Fruit fly (Drosophila melanogaster) whole organism, embryonic: Measurements from ENCODE around the gene Acp32CD.

Experiments used
- B-H2 ChIP-seq: fragments of 200-800 bp; sonication (Bioruptor generic); optimal IDR thresholded peaks from 2 replicates; lab custom pipeline; 2018; ENCODE audit warnings: missing biosample characterization, mild to moderate bottlenecking, missing genetic modification characterization
- CG11456 ChIP-seq: fragments of 200-800 bp; sonication (Bioruptor generic); IDR thresholded peaks from 3 replicates; pipeline ENCODE4 v1.3.6; 2022; ENCODE audit warnings: missing biosample characterization, missing genetic modification characterization
- CG12155 ChIP-seq: fragments of 200-800 bp; sonication (Bioruptor generic); optimal IDR thresholded peaks from 3 replicates; lab custom pipeline; 2016; ENCODE audit warnings: missing biosample characterization, missing genetic modification characterization
- CG12659 ChIP-seq: fragments of 200-800 bp; sonication (Bioruptor generic); optimal IDR thresholded peaks from 3 replicates; lab custom pipeline; 2017; ENCODE audit warnings: mild to moderate bottlenecking, missing biosample characterization, missing genetic modification reagents, missing genetic modification characterization
- CG13424 ChIP-seq: fragments of 200-800 bp; sonication (Bioruptor generic); optimal IDR thresholded peaks from 2 replicates; lab custom pipeline; 2019; ENCODE audit warnings: missing biosample characterization, mild to moderate bottlenecking, missing genetic modification characterization, moderate library complexity
- CG13894 ChIP-seq: fragments of 200-800 bp; sonication (Bioruptor generic); optimal IDR thresholded peaks from 3 replicates; lab custom pipeline; 2018; ENCODE audit warnings: missing biosample characterization, mild to moderate bottlenecking, missing genetic modification characterization, moderate library complexity
- CG15073 ChIP-seq: fragments of 200-800 bp; sonication (Bioruptor generic); optimal IDR thresholded peaks from 2 replicates; lab custom pipeline; 2016; ENCODE audit warnings: missing biosample characterization, missing genetic modification characterization
- CG15269 ChIP-seq: fragments of 200-800 bp; sonication (Bioruptor generic); optimal IDR thresholded peaks from 2 replicates; lab custom pipeline; 2018; ENCODE audit warnings: missing biosample characterization, mild to moderate bottlenecking, missing genetic modification characterization, moderate library complexity
- CG17359 ChIP-seq: fragments of 200-800 bp; sonication (Bioruptor generic); optimal IDR thresholded peaks from 3 replicates; lab custom pipeline; 2018; ENCODE audit warnings: missing biosample characterization, mild to moderate bottlenecking, missing genetic modification characterization, moderate library complexity
- CG17612 ChIP-seq: fragments of 200-800 bp; sonication (Bioruptor generic); IDR thresholded peaks from 2 replicates; pipeline ENCODE4 v1.3.6; 2022; ENCODE audit warnings: missing biosample characterization, missing genetic modification characterization
- CG17802 ChIP-seq: fragments of 200-800 bp; sonication (Bioruptor generic); optimal IDR thresholded peaks from 2 replicates; lab custom pipeline; 2018; ENCODE audit warnings: missing biosample characterization, mild to moderate bottlenecking, missing genetic modification characterization, moderate library complexity
- CG18599 ChIP-seq: fragments of 200-800 bp; sonication (Bioruptor generic); optimal IDR thresholded peaks from 3 replicates; lab custom pipeline; 2017; ENCODE audit warnings: missing biosample characterization, missing genetic modification characterization, mild to moderate bottlenecking, moderate library complexity, missing genetic modification reagents
- CG18619 ChIP-seq: fragments of 200-800 bp; sonication (Bioruptor generic); optimal IDR thresholded peaks from 3 replicates; lab custom pipeline; 2017; ENCODE audit warnings: missing biosample characterization, mild to moderate bottlenecking, missing genetic modification characterization
- CG18764 ChIP-seq: fragments of 200-800 bp; sonication (Bioruptor generic); optimal IDR thresholded peaks from 3 replicates; lab custom pipeline; 2016; ENCODE audit warnings: missing biosample characterization, missing genetic modification characterization
- CG2199 ChIP-seq: fragments of 200-800 bp; sonication (Bioruptor generic); IDR thresholded peaks from 3 replicates; pipeline ENCODE4 v1.3.6; 2022; ENCODE audit warnings: missing biosample characterization, missing genetic modification characterization
- CG2712 ChIP-seq: fragments of 200-800 bp; optimal IDR thresholded peaks from 3 replicates; lab custom pipeline; 2019; ENCODE audit warnings: missing biosample characterization, mild to moderate bottlenecking, missing genetic modification characterization, moderate library complexity
- CG43689 ChIP-seq: fragments of 200-800 bp; sonication (Bioruptor generic); IDR thresholded peaks from 2 replicates; pipeline ENCODE4 v1.3.6; 2022; ENCODE audit warnings: missing biosample characterization, missing genetic modification characterization
- CG4617 ChIP-seq: fragments of 200-800 bp; sonication (Bioruptor generic); optimal IDR thresholded peaks from 3 replicates; lab custom pipeline; 2016; ENCODE audit warnings: missing biosample characterization, missing genetic modification characterization, borderline replicate concordance
- CG4730 ChIP-seq: fragments of 200-800 bp; sonication (Bioruptor generic); IDR thresholded peaks from 2 replicates; pipeline ENCODE4 v1.3.6; 2022; ENCODE audit warnings: missing biosample characterization, missing genetic modification characterization
- CG4820 ChIP-seq: fragments of 200-800 bp; sonication (Bioruptor generic); optimal IDR thresholded peaks from 3 replicates; lab custom pipeline; 2016; ENCODE audit warnings: missing biosample characterization, missing genetic modification characterization
- CG7357 ChIP-seq: fragments of 200-800 bp; sonication (Bioruptor generic); IDR thresholded peaks from 3 replicates; pipeline ENCODE4 v1.3.6; 2022; ENCODE audit warnings: missing biosample characterization, missing genetic modification characterization
- CG7839 ChIP-seq: fragments of 200-800 bp; sonication (Bioruptor generic); optimal IDR thresholded peaks from 3 replicates; lab custom pipeline; 2018; ENCODE audit warnings: missing biosample characterization, mild to moderate bottlenecking, missing genetic modification characterization, moderate library complexity
- CG9215 ChIP-seq: fragments of 200-800 bp; sonication (Bioruptor generic); IDR thresholded peaks from 2 replicates; pipeline ENCODE4 v1.3.6; 2022; ENCODE audit warnings: missing biosample characterization, missing genetic modification characterization
- Deaf1 ChIP-seq: fragments of 200-800 bp; optimal IDR thresholded peaks from 3 replicates; lab custom pipeline; 2019; ENCODE audit warnings: missing biosample characterization, mild to moderate bottlenecking, missing genetic modification characterization, moderate library complexity
- Dek ChIP-seq: fragments of 200-800 bp; sonication (Bioruptor generic); optimal IDR thresholded peaks from 3 replicates; lab custom pipeline; 2019; ENCODE audit warnings: missing biosample characterization, mild to moderate bottlenecking, missing genetic modification characterization, moderate library complexity
- Dp ChIP-seq: fragments of 200-800 bp; sonication (Bioruptor generic); optimal IDR thresholded peaks from 2 replicates; lab custom pipeline; 2018; ENCODE audit warnings: missing biosample characterization, mild to moderate bottlenecking, missing genetic modification characterization, moderate library complexity
- Fer1 ChIP-seq: fragments of 200-800 bp; sonication (Bioruptor generic); optimal IDR thresholded peaks from 2 replicates; lab custom pipeline; 2017; ENCODE audit warnings: missing biosample characterization, mild to moderate bottlenecking, missing genetic modification characterization
- Gug ChIP-seq: fragments of 200-800 bp; sonication (Bioruptor generic); IDR thresholded peaks from 4 replicates; pipeline ENCODE4 v1.3.6; 2022; ENCODE audit warnings: missing biosample characterization, missing genetic modification characterization
- Hr51 ChIP-seq, 2 experiments: fragments of 200-800 bp; sonication (Bioruptor generic); optimal IDR thresholded peaks; 2 replicates in 1 of 2; 3 replicates in 1 of 2; lab custom pipeline; 2016 to 2018; ENCODE audit warnings: missing biosample characterization in 2 of 2, missing genetic modification characterization in 2 of 2, mild to moderate bottlenecking in 1 of 2, moderate library complexity in 1 of 2
- NK7.1 ChIP-seq: fragments of 200-800 bp; sonication (Bioruptor generic); optimal IDR thresholded peaks from 3 replicates; lab custom pipeline; 2016; ENCODE audit warnings: missing biosample characterization, missing genetic modification characterization
- Nf-YB ChIP-seq: fragments of 200-800 bp; sonication (Bioruptor generic); optimal IDR thresholded peaks from 3 replicates; lab custom pipeline; 2019; ENCODE audit warnings: missing biosample characterization, mild to moderate bottlenecking, missing genetic modification characterization, moderate library complexity
- Oaz ChIP-seq: fragments of 200-800 bp; sonication (Bioruptor generic); IDR thresholded peaks from 2 replicates; pipeline ENCODE4 v1.3.6; 2022; ENCODE audit warnings: missing biosample characterization, missing genetic modification characterization
- Spps ChIP-seq: fragments of 200-800 bp; sonication (Bioruptor generic); optimal IDR thresholded peaks from 2 replicates; lab custom pipeline; 2018; ENCODE audit warnings: missing biosample characterization, mild to moderate bottlenecking, missing genetic modification characterization
- ci ChIP-seq: fragments of 200-800 bp; sonication (Bioruptor generic); IDR thresholded peaks from 3 replicates; pipeline ENCODE4 v1.3.6; 2022; ENCODE audit warnings: missing biosample characterization, missing genetic modification characterization
- da ChIP-seq: fragments of 200-800 bp; sonication (Bioruptor generic); optimal IDR thresholded peaks from 2 replicates; lab custom pipeline; 2016; ENCODE audit warnings: missing biosample characterization, missing genetic modification characterization
- dimm ChIP-seq: fragments of 200-800 bp; sonication (Bioruptor generic); IDR thresholded peaks from 2 replicates; pipeline ENCODE4 v1.3.6; 2022; ENCODE audit warnings: missing biosample characterization, missing genetic modification characterization
- dysf ChIP-seq: fragments of 200-800 bp; sonication (Bioruptor generic); IDR thresholded peaks from 3 replicates; pipeline ENCODE4 v1.3.6; 2022; ENCODE audit warnings: missing biosample characterization, missing genetic modification characterization
- fd96Cb ChIP-seq: fragments of 200-800 bp; sonication (Bioruptor generic); optimal IDR thresholded peaks from 2 replicates; lab custom pipeline; 2018; ENCODE audit warnings: missing biosample characterization, mild to moderate bottlenecking, missing genetic modification characterization, moderate library complexity
- hb ChIP-seq: fragments of 200-800 bp; sonication (Bioruptor generic); IDR thresholded peaks from 3 replicates; pipeline ENCODE4 v1.3.6; 2022; ENCODE audit warnings: missing biosample characterization, missing genetic modification characterization; ENCODE audit not compliant: partially characterized antibody
- knrl ChIP-seq: fragments of 200-800 bp; sonication (Bioruptor generic); IDR thresholded peaks from 3 replicates; pipeline ENCODE4 v1.3.6; 2022; ENCODE audit warnings: missing biosample characterization, missing genetic modification characterization; ENCODE audit not compliant: partially characterized antibody
- lbe ChIP-seq: fragments of 200-800 bp; sonication (Bioruptor generic); optimal IDR thresholded peaks from 2 replicates; lab custom pipeline; 2016; ENCODE audit warnings: missing biosample characterization, mild to moderate bottlenecking, missing genetic modification characterization
- maf-S ChIP-seq: fragments of 200-800 bp; sonication (Bioruptor generic); optimal IDR thresholded peaks from 2 replicates; lab custom pipeline; 2016; ENCODE audit warnings: missing biosample characterization, missing genetic modification characterization
- nom ChIP-seq: fragments of 200-800 bp; sonication (Bioruptor generic); optimal IDR thresholded peaks from 2 replicates; lab custom pipeline; 2017; ENCODE audit warnings: missing biosample characterization, missing genetic modification characterization, mild to moderate bottlenecking, moderate library complexity, missing genetic modification reagents
- row ChIP-seq: fragments of 200-800 bp; sonication (Bioruptor generic); IDR thresholded peaks from 3 replicates; pipeline ENCODE4 v1.3.6; 2022; ENCODE audit warnings: missing biosample characterization, missing genetic modification characterization
- sens ChIP-seq: fragments of 200-800 bp; sonication (Bioruptor generic); peaks from one replicate; lab custom pipeline; 2016; ENCODE audit warnings: missing biosample characterization, missing genetic modification characterization
- sens-2 ChIP-seq: fragments of 200-800 bp; sonication (Bioruptor generic); IDR thresholded peaks from 2 replicates; pipeline ENCODE4 v1.3.6; 2022; ENCODE audit warnings: missing biosample characterization, missing genetic modification characterization
- stwl ChIP-seq: fragments of 200-800 bp; sonication (Bioruptor generic); optimal IDR thresholded peaks from 3 replicates; lab custom pipeline; 2018; ENCODE audit warnings: missing biosample characterization, mild to moderate bottlenecking, missing genetic modification characterization, moderate library complexity
- tna ChIP-seq: fragments of 200-800 bp; sonication (Bioruptor generic); IDR thresholded peaks from 2 replicates; pipeline ENCODE4 v1.3.6; 2022; ENCODE audit warnings: missing biosample characterization, missing genetic modification characterization; ENCODE audit not compliant: partially characterized antibody
- trem ChIP-seq: fragments of 200-800 bp; optimal IDR thresholded peaks from 3 replicates; lab custom pipeline; 2019; ENCODE audit warnings: missing biosample characterization, mild to moderate bottlenecking, missing genetic modification characterization, moderate library complexity

Gene Acp32CD

DNA sequence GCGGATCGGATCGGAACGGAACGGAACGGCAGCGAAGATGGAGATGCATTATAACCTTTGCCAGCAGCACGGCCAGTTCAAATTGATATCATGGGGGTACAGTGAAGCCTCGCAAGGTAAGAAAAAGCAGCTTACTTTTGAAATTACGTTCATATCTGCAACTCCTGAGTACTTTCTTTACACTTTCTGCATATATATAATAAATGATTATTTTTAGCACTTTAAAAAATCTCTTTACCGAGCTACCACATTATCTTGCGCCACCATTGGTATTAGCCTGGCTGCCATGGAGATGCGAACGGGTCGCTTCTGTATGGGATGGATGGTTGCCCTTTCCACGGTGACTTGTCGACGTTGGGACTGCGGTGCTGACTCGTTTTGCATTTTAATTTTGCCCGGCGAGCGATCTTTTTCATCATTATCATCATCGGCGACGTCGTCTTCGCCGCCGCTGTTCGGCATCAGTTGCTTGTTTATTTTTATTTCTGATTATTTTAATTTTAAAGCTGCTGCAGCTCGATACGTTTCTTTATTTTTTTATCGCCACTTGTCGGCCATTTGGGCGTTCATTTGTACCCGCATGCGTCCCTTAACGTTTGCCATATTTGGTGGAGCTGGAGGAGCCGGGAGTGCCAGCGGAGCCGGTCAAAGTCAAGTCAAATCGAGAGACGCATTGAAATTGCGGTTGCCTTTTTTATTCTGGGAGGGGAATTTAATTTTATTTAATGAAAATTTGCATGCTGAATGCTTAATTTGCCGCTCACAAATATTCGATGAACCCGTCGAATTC, 37.8 kb downstream of the Acp32CD start (continued):
- TF ChIP-seq CG15269 (tag; lab: Kevin White, UChicago) (peak; percentile 37), Hr51 (GFP tag; optimal IDR thresholded peaks at IDR 0.05; lab: Kevin White, UChicago) (peak in 1 of 2 experiments; percentile 50), CG12155 (GFP tag; lab: Kevin White, UChicago) (no peak), hb (GFP tag; lab: Robert Waterston, UW) (no peak), sens-2 (no peak), Dek (tag; lab: Kevin White, UChicago) (no peak), nom (peak; percentile 85), dimm (GFP tag; lab: Robert Waterston, UW) (no peak), CG15073 (GFP tag; lab: Kevin White, UChicago) (no peak), CG4730 (GFP tag; lab: Robert Waterston, UW) (0 out of 2 replicates have a peak, but pooled peaks have one; percentile 17), CG18764 (GFP tag; lab: Kevin White, UChicago) (no peak), CG17612 (GFP tag; lab: Robert Waterston, UW) (no peak), CG7839 (tag; lab: Kevin White, UChicago) (peak; percentile 34), tna (GFP tag; lab: Robert Waterston, UW) (no peak), CG18599 (GFP tag; lab: Kevin White, UChicago) (no peak), knrl (GFP tag; lab: Robert Waterston, UW) (no peak), ci (GFP tag; lab: Robert Waterston, UW) (peak; percentile 55; the same call in 1 of the 3 replicates), row (GFP tag; lab: Robert Waterston, UW) (peak; percentile 65), Nf-YB (GFP tag; lab: Kevin White, UChicago) (no peak), maf-S (GFP tag; lab: Kevin White, UChicago) (no peak), CG13894 (tag; lab: Kevin White, UChicago) (no peak), da (GFP tag; lab: Kevin White, UChicago) (no peak), Dp (GFP tag; lab: Kevin White, UChicago) (no peak), CG9215 (no peak), CG4617 (GFP tag; lab: Kevin White, UChicago) (no peak), CG43689 (0 out of 2 replicates have a peak, but pooled peaks have one; percentile 22), lbe (peak; percentile 91), CG2199 (GFP tag; lab: Robert Waterston, UW) (no peak), CG4820 (GFP tag; lab: Kevin White, UChicago) (no peak), fd96Cb (tag; lab: Kevin White, UChicago) (peak; percentile 6), sens (GFP tag; lab: Kevin White, UChicago) (peak; percentile 13), CG17802 (no peak), CG7357 (GFP tag; lab: Robert Waterston, UW) (no peak), CG18619 (GFP tag; lab: Kevin White, UChicago) (no peak), CG2712 (peak; percentile 2), CG12659 (GFP tag; lab: Kevin White, UChicago) (no peak), stwl (tag; lab: Kevin White, UChicago) (no peak), CG17359 (peak; percentile 33), NK7.1 (GFP tag; lab: Kevin White, UChicago) (no peak), Deaf1 (no peak), trem (tag; lab: Kevin White, UChicago) (no peak), Oaz (GFP tag; lab: Robert Waterston, UW) (peak; percentile 48; the same call in 1 of the 2 replicates), CG13424 (tag; lab: Kevin White, UChicago) (peak; percentile 1), Fer1 (GFP tag; lab: Kevin White, UChicago) (no peak), Gug (GFP tag; lab: Robert Waterston, UW) (peak; percentile 14; the same call in 1 of the 4 replicates), CG11456 (GFP tag; lab: Robert Waterston, UW) (no peak), Spps (no peak), dysf (GFP tag; lab: Robert Waterston, UW) (peak; percentile 56; the same call in 2 of the 3 replicates), B-H2 (no peak)
